Worm (Caenorhabditis elegans) whole organism, late embryonic: ENCODE results near the gene C17G1.5.

Experiments
- C08G9.2 ChIP-seq: sonication (generic microtip); optimal IDR thresholded peaks from 2 replicates; lab custom pipeline; 2016; ENCODE audit warnings: mild to moderate bottlenecking, missing genetic modification characterization, moderate library complexity, missing compliant biosample characterization
- F13H6.1 ChIP-seq: sonication (generic microtip); optimal IDR thresholded peaks from 2 replicates; lab custom pipeline; 2016; ENCODE audit warnings: missing genetic modification characterization, missing compliant biosample characterization
- K02D7.2 ChIP-seq: sonication (generic microtip); optimal IDR thresholded peaks from 2 replicates; lab custom pipeline; 2017; ENCODE audit warnings: mild to moderate bottlenecking, missing genetic modification characterization, missing compliant biosample characterization
- K09A11.1 ChIP-seq: sonication (generic microtip); optimal IDR thresholded peaks from 2 replicates; lab custom pipeline; 2017; ENCODE audit warnings: antibody characterized with exemption, mild to moderate bottlenecking, missing genetic modification characterization, missing compliant biosample characterization; ENCODE audit not compliant: insufficient read depth
- T23F11.4 ChIP-seq: fragments of 200-800 bp; sonication (Bioruptor generic); optimal IDR thresholded peaks from 2 replicates; lab custom pipeline; 2018; ENCODE audit warnings: mild to moderate bottlenecking, missing genetic modification characterization, missing compliant biosample characterization
- ahr-1 ChIP-seq: sonication (generic microtip); optimal IDR thresholded peaks from 2 replicates; lab custom pipeline; 2016; ENCODE audit warnings: missing genetic modification characterization, missing compliant biosample characterization
- ceh-19 ChIP-seq: fragments of 200-800 bp; sonication (Bioruptor generic); optimal IDR thresholded peaks from 2 replicates; lab custom pipeline; 2018; ENCODE audit warnings: mild to moderate bottlenecking, missing genetic modification characterization, missing compliant biosample characterization
- ceh-22 ChIP-seq: sonication (generic microtip); optimal IDR thresholded peaks from 2 replicates; lab custom pipeline; 2017; ENCODE audit warnings: missing biosample characterization, missing genetic modification characterization
- ceh-24 ChIP-seq: sonication (generic microtip); optimal IDR thresholded peaks from 2 replicates; lab custom pipeline; 2016; ENCODE audit warnings: mild to moderate bottlenecking, missing genetic modification characterization, missing compliant biosample characterization
- ceh-31 ChIP-seq: sonication (generic microtip); optimal IDR thresholded peaks from 2 replicates; lab custom pipeline; 2016; ENCODE audit warnings: missing genetic modification characterization, missing compliant biosample characterization
- ceh-45 ChIP-seq: fragments of 200-800 bp; sonication (Bioruptor generic); IDR thresholded peaks from 2 replicates; pipeline ENCODE4 v1.3.6; 2022; ENCODE audit warnings: missing genetic modification reagents, missing genetic modification characterization, missing compliant biosample characterization
- ceh-9 ChIP-seq: sonication (generic microtip); optimal IDR thresholded peaks from 2 replicates; lab custom pipeline; 2016; ENCODE audit warnings: mild to moderate bottlenecking, missing genetic modification characterization, inconsistent platforms, missing compliant biosample characterization
- dve-1 ChIP-seq: sonication (generic microtip); optimal IDR thresholded peaks from 2 replicates; lab custom pipeline; 2017; ENCODE audit warnings: antibody characterized with exemption, mild to moderate bottlenecking, missing genetic modification characterization, missing compliant biosample characterization
- elt-2 ChIP-seq: sonication (generic microtip); optimal IDR thresholded peaks from 2 replicates; lab custom pipeline; 2016; ENCODE audit warnings: missing genetic modification reagents, missing genetic modification characterization, missing compliant biosample characterization
- elt-4 ChIP-seq: sonication (generic microtip); optimal IDR thresholded peaks from 2 replicates; lab custom pipeline; 2016; ENCODE audit warnings: missing genetic modification characterization, missing compliant biosample characterization
- gmeb-2 ChIP-seq: sonication (generic microtip); optimal IDR thresholded peaks from 2 replicates; lab custom pipeline; 2016; ENCODE audit warnings: missing genetic modification characterization, inconsistent platforms, missing compliant biosample characterization
- hlh-15 ChIP-seq: sonication (generic microtip); optimal IDR thresholded peaks from 2 replicates; lab custom pipeline; 2016; ENCODE audit warnings: missing genetic modification characterization, missing compliant biosample characterization
- hlh-8 ChIP-seq: sonication (generic microtip); optimal IDR thresholded peaks from 2 replicates; lab custom pipeline; 2016; ENCODE audit warnings: missing genotype, missing genetic modification characterization, missing compliant biosample characterization
- lim-6 ChIP-seq: sonication (generic microtip); optimal IDR thresholded peaks from 2 replicates; lab custom pipeline; 2016; ENCODE audit warnings: missing genetic modification characterization, missing compliant biosample characterization
- madf-2 ChIP-seq: sonication (generic microtip); optimal IDR thresholded peaks from 2 replicates; lab custom pipeline; 2017; ENCODE audit warnings: missing genetic modification characterization, missing compliant biosample characterization
- nhr-11 ChIP-seq: fragments of 150-350 bp; optimal IDR thresholded peaks from 2 replicates; lab custom pipeline; 2014; ENCODE audit warnings: missing biosample characterization, missing genetic modification characterization
- nhr-232 ChIP-seq: sonication (generic microtip); optimal IDR thresholded peaks from 2 replicates; lab custom pipeline; 2016; ENCODE audit warnings: missing genetic modification characterization, missing compliant biosample characterization
- npax-4 ChIP-seq: sonication (generic microtip); optimal IDR thresholded peaks from 2 replicates; lab custom pipeline; 2016; ENCODE audit warnings: missing genetic modification characterization, missing compliant biosample characterization
- pax-1 ChIP-seq: fragments of 150-350 bp; optimal IDR thresholded peaks from 2 replicates; lab custom pipeline; 2014; ENCODE audit warnings: missing biosample characterization, missing genetic modification characterization
- pha-4 ChIP-seq: fragments of 150-350 bp; optimal IDR thresholded peaks from 2 replicates; lab custom pipeline; 2018; ENCODE audit warnings: missing biosample characterization, missing genetic modification reagents, missing genetic modification characterization
- pros-1 ChIP-seq: fragments of 150-350 bp; optimal IDR thresholded peaks from 2 replicates; lab custom pipeline; 2014; ENCODE audit warnings: missing biosample characterization, missing genetic modification reagents, missing genetic modification characterization
- rnt-1 ChIP-seq: sonication (generic microtip); optimal IDR thresholded peaks from 2 replicates; lab custom pipeline; 2016; ENCODE audit warnings: missing genetic modification characterization, missing compliant biosample characterization
- sdc-2 ChIP-seq: sonication (generic microtip); optimal IDR thresholded peaks from 2 replicates; lab custom pipeline; 2016; ENCODE audit warnings: missing genotype, missing genetic modification characterization, missing compliant biosample characterization
- syd-9 ChIP-seq: sonication (generic microtip); optimal IDR thresholded peaks from 2 replicates; lab custom pipeline; 2016; ENCODE audit warnings: mild to moderate bottlenecking, missing genetic modification characterization, moderate library complexity, missing compliant biosample characterization
- tbx-2 ChIP-seq: sonication (generic microtip); optimal IDR thresholded peaks from 2 replicates; lab custom pipeline; 2016; ENCODE audit warnings: missing genetic modification characterization, missing compliant biosample characterization
- tbx-7 ChIP-seq: sonication (generic microtip); optimal IDR thresholded peaks from 2 replicates; lab custom pipeline; 2016; ENCODE audit warnings: missing genotype, missing genetic modification characterization, missing compliant biosample characterization
- unc-3 ChIP-seq, 2 experiments: fragments of 200-800 bp in 1 of 2; sonication (Bioruptor generic) in 1 of 2; sonication (generic microtip) in 1 of 2; conservative IDR thresholded peaks in 1 of 2; optimal IDR thresholded peaks in 1 of 2; 2 replicates each; pipeline versions ENCODE4 v1.3.6 to Lab custom; 2016 to 2022; ENCODE audit warnings: missing compliant biosample characterization in 2 of 2, missing genetic modification characterization in 2 of 2, missing genetic modification reagents in 1 of 2
- ztf-16 ChIP-seq: sonication (generic microtip); optimal IDR thresholded peaks from 2 replicates; lab custom pipeline; 2017; ENCODE audit warnings: missing genetic modification characterization, missing compliant biosample characterization

The C17G1.5 gene

ce11 chrX:9976206-9976605, 37.6 kb downstream of the C17G1.5 start, which contains the start of gene mgl-1:
TSS of gene mgl-1 (minus strand) at chrX:9976306.
- TF ChIP-seq ceh-31 (no peak), K02D7.2 (no peak), tbx-7 (tag; lab: Kevin White, UChicago) (no peak), lim-6 (tag; lab: Kevin White, UChicago) (no peak), madf-2 (tag; lab: Kevin White, UChicago) (no peak), hlh-15 (tag; lab: Kevin White, UChicago) (no peak), ceh-9 (no peak), K09A11.1 (tag; lab: Kevin White, UChicago) (no peak), pros-1 (tag; lab: Kevin White, UChicago) (no peak), unc-3 (GFP tag; conservative IDR thresholded peaks at IDR 0.05; lab: Robert Waterston, UW) (no peak), unc-3 (tag; optimal IDR thresholded peaks at IDR 0.05; lab: Kevin White, UChicago) (no peak), ztf-16 (no peak), npax-4 (no peak), elt-4 (no peak), ahr-1 (no peak), ceh-19 (no peak)

DNA sequence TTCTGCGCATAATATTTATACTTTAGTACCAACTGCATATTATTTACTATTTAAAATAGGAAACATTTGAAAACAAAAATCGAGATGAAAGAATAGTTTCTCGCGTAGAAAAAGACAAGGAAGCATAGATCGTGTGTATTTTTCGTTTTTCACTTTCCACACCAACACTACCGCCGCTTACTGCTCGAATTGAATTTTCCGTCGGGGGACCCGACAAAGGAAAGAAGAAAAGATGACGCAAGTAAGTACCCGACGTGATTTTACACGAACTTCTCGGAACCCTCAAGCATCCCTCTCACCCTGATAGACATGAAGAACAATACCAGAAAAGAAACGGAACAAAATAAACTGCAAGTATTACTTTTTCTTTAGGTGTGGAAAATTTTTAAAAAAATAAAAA, 42.7 kb downstream of the C17G1.5 start:
- no peak for TF ChIP-seq ceh-24 (tag; lab: Kevin White, UChicago)
- no peak for TF ChIP-seq hlh-15 (tag; lab: Kevin White, UChicago)
- TF ChIP-seq rnt-1 (tag; lab: Kevin White, UChicago) = no peak
- TF ChIP-seq C08G9.2 (tag; lab: Kevin White, UChicago) = no peak
- TF ChIP-seq ceh-31 = no peak
- no peak for TF ChIP-seq unc-3 (GFP tag; conservative IDR thresholded peaks at IDR 0.05; lab: Robert Waterston, UW)
- no peak for TF ChIP-seq unc-3 (tag; optimal IDR thresholded peaks at IDR 0.05; lab: Kevin White, UChicago)
- no peak for TF ChIP-seq dve-1 (tag; lab: Kevin White, UChicago)
- TF ChIP-seq tbx-2 (tag; lab: Kevin White, UChicago) = no peak
- TF ChIP-seq sdc-2 = no peak

DNA sequence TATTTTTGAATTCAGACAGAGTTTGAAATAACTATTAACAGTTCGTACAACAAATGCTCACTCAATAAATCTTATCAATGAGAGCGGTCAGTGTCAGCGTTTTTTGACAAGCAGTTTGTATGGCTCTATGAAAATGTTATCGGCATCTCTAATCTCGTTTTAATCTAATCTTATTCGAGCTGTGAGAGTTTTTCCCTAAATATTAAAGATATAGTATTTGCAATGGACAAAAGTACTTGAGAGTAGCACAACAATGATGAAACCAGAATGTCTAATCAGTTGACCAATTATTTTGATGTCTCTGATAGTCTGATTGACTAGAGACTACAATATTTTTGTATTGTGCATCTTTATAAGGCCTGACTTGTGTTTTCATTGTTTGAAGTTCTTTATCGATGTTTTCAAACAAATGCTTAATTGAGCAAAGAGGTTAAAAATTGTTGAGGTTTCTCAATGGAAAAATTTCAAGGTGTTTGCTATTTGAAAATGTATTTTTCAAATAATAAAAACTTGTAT, 46.3 kb downstream of the C17G1.5 start, which contains the start of gene F19C6.5:
TSS of gene F19C6.5 (minus strand) at position 51 of the 516 bp plus-strand sequence.
- no peak for TF ChIP-seq F13H6.1 (tag; lab: Kevin White, UChicago)
- TF ChIP-seq hlh-8 (tag; lab: Kevin White, UChicago) = no peak
- peak; percentile 44 for TF ChIP-seq elt-2 (tag; lab: Kevin White, UChicago)
- no peak for TF ChIP-seq ceh-45

- TF ChIP-seq ceh-31 (no peak), nhr-11 (no peak), elt-2 (tag; lab: Kevin White, UChicago) (peak; percentile 65)
- TF ChIP-seq, all 69 proteins: peak for 1
Observed at ce11 chrX:9987166-9987565, 48.6 kb downstream of the C17G1.5 start.

DNA sequence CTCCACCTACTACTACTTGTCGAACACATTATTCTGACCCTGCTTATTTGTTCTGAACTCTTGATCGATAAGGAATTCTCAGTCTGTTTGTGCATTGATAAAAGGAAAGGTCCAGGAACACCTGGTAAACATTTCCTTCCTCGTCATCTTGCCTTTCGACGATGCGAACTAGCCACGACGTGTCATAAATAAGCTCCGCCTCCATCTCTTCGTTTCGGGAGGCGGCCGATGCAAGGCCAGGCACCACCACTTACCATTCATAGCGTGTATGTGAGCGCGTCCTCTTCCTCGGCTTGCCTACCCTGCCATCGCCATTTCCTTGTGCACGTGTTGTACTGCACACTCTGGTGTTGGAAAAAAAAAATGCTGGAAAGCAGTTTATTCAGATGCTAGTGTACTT, 50.3 kb downstream of the C17G1.5 start:
- TF ChIP-seq ceh-31 (peak; percentile 5), gmeb-2 (tag; lab: Kevin White, UChicago) (no peak), F13H6.1 (tag; lab: Kevin White, UChicago) (no peak), elt-2 (tag; lab: Kevin White, UChicago) (peak; percentile 36)

DNA sequence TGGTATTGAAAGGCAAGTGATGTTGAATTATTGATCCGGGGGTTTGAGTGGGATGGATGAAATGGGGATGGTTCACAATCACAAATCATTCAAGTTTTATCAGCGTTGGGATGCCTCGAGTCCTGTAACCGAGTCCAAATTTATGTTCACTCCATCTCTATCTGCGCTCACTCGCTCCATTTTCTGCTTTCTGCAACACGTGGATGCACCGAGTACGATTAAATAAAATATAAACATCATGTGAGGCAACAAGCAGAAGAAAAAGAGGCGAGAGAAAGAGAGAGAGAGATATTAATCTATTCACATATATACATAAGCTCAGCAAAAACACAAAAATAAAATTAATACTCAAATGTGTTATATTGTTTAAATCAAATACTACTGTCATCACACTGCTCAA, 54.5 kb downstream of the C17G1.5 start:
- TF ChIP-seq nhr-232 (tag; lab: Kevin White, UChicago) (no peak), syd-9 (tag; lab: Kevin White, UChicago) (no peak), T23F11.4 (GFP tag; lab: Kevin White, UChicago) (no peak), pax-1 (no peak), ceh-22 (tag; lab: Kevin White, UChicago) (no peak), pha-4 (tag; lab: Kevin White, UChicago) (no peak)
- TF ChIP-seq, all 69 proteins: peak for 0
